Worm (Caenorhabditis elegans) whole organism, L1 larva: ENCODE measurements around the gene C25D7.9.

ENCODE experiments used
- Y116A8C.19 ChIP-seq: sonication (generic microtip); optimal IDR thresholded peaks from 2 replicates; lab custom pipeline; 2016; ENCODE audit warnings: missing compliant biosample characterization, missing genetic modification characterization, borderline replicate concordance
- alr-1 ChIP-seq: fragments of 200-800 bp; sonication (Bioruptor generic); optimal IDR thresholded peaks from 2 replicates; lab custom pipeline; 2018; ENCODE audit warnings: borderline replicate concordance, mild to moderate bottlenecking, missing genetic modification characterization, missing compliant biosample characterization
- aly-2 ChIP-seq: fragments of 150-350 bp; optimal IDR thresholded peaks from 2 replicates; lab custom pipeline; 2014; ENCODE audit warnings: missing biosample characterization, missing genetic modification characterization
- ama-1 ChIP-seq: fragments of 150-350 bp; optimal IDR thresholded peaks from 2 replicates; lab custom pipeline; 2014
- ceh-63 ChIP-seq: fragments of 200-800 bp; sonication (Bioruptor generic); optimal IDR thresholded peaks from 2 replicates; lab custom pipeline; 2018; ENCODE audit warnings: mild to moderate bottlenecking, missing genetic modification characterization, missing compliant biosample characterization
- ceh-88 ChIP-seq: fragments of 200-800 bp; sonication (Bioruptor generic); IDR thresholded peaks from 2 replicates; pipeline ENCODE4 v1.3.6; 2022; ENCODE audit warnings: missing genetic modification characterization, missing compliant biosample characterization
- ceh-90 ChIP-seq: sonication (generic microtip); optimal IDR thresholded peaks from 2 replicates; lab custom pipeline; 2016; ENCODE audit warnings: missing genetic modification characterization, missing compliant biosample characterization
- dsc-1 ChIP-seq: sonication (generic microtip); optimal IDR thresholded peaks from 2 replicates; lab custom pipeline; 2016; ENCODE audit warnings: mild to moderate bottlenecking, missing genetic modification characterization, missing compliant biosample characterization
- efl-1 ChIP-seq, 4 experiments: fragments of 150-350 bp; optimal IDR thresholded peaks in 3 of 4; peaks in 1 of 4; 1 replicate in 1 of 4; 2 replicates in 3 of 4; lab custom pipeline; 2014; ENCODE audit warnings: missing biosample characterization in 2 of 4, missing genetic modification characterization in 2 of 4, missing genetic modification reagents in 2 of 4
- efl-3 ChIP-seq: fragments of 200-800 bp; sonication (Bioruptor generic); optimal IDR thresholded peaks from 2 replicates; lab custom pipeline; 2018; ENCODE audit warnings: mild to moderate bottlenecking, missing genetic modification characterization, missing compliant biosample characterization
- egl-13 ChIP-seq: sonication (generic microtip); optimal IDR thresholded peaks from 2 replicates; lab custom pipeline; 2016; ENCODE audit warnings: missing genotype, missing genetic modification reagents, missing genetic modification characterization, missing compliant biosample characterization
- egl-27 ChIP-seq, 2 experiments: fragments of 150-350 bp in 1 of 2; sonication (generic microtip); optimal IDR thresholded peaks; 3 replicates each; lab custom pipeline; 2017 to 2018; ENCODE audit warnings: missing biosample characterization in 2 of 2, missing genetic modification characterization in 2 of 2, missing genetic modification reagents in 2 of 2
- elt-2 ChIP-seq: sonication (generic microtip); optimal IDR thresholded peaks from 2 replicates; lab custom pipeline; 2016; ENCODE audit warnings: missing genetic modification characterization, mild to moderate bottlenecking, inconsistent platforms, missing compliant biosample characterization, missing genetic modification reagents
- ets-5 ChIP-seq: fragments of 200-800 bp; sonication (Bioruptor generic); IDR thresholded peaks from 2 replicates; pipeline ENCODE4 v1.3.6; 2022; ENCODE audit warnings: missing genetic modification characterization, missing compliant biosample characterization
- fkh-10 ChIP-seq: sonication (generic microtip); optimal IDR thresholded peaks from 2 replicates; lab custom pipeline; 2017; ENCODE audit warnings: missing biosample characterization, missing genetic modification reagents, missing genetic modification characterization
- fkh-4 ChIP-seq: sonication (generic microtip); optimal IDR thresholded peaks from 2 replicates; lab custom pipeline; 2016; ENCODE audit warnings: missing compliant biosample characterization, missing genetic modification characterization, borderline replicate concordance
- fkh-8 ChIP-seq: sonication (generic microtip); optimal IDR thresholded peaks from 2 replicates; lab custom pipeline; 2016; ENCODE audit warnings: mild to moderate bottlenecking, missing genetic modification characterization, missing compliant biosample characterization
- fos-1 ChIP-seq: fragments of 150-350 bp; optimal IDR thresholded peaks from 2 replicates; lab custom pipeline; 2014; ENCODE audit warnings: missing biosample characterization, missing genetic modification characterization
- grh-1 ChIP-seq: fragments of 200-800 bp; sonication (Bioruptor generic); IDR thresholded peaks from 2 replicates; pipeline ENCODE4 v1.3.6; 2022; ENCODE audit warnings: missing genetic modification reagents, missing genetic modification characterization, missing compliant biosample characterization
- hlh-17 ChIP-seq: fragments of 200-800 bp; sonication (Bioruptor generic); optimal IDR thresholded peaks from 2 replicates; lab custom pipeline; 2018; ENCODE audit warnings: missing genetic modification characterization, mild to moderate bottlenecking, missing compliant biosample characterization, moderate library complexity, borderline replicate concordance
- hlh-4 ChIP-seq: sonication (generic microtip); optimal IDR thresholded peaks from 2 replicates; lab custom pipeline; 2016; ENCODE audit warnings: mild to moderate bottlenecking, missing genetic modification characterization, missing compliant biosample characterization
- irx-1 ChIP-seq: sonication (generic microtip); optimal IDR thresholded peaks from 2 replicates; lab custom pipeline; 2016; ENCODE audit warnings: missing genetic modification characterization, missing compliant biosample characterization
- jun-1 ChIP-seq: fragments of 150-350 bp; optimal IDR thresholded peaks from 2 replicates; lab custom pipeline; 2014; ENCODE audit warnings: missing biosample characterization, missing genetic modification reagents, missing genetic modification characterization
- lin-35 ChIP-seq, 2 experiments: fragments of 150-350 bp; optimal IDR thresholded peaks; 2 replicates each; lab custom pipeline; 2014; ENCODE audit warnings: missing biosample characterization in 2 of 2, missing genetic modification characterization in 2 of 2, missing genetic modification reagents in 2 of 2
- mdl-1 ChIP-seq, 2 experiments: fragments of 150-350 bp; optimal IDR thresholded peaks; 2 replicates each; lab custom pipeline; 2014 to 2017; ENCODE audit warnings: missing biosample characterization in 2 of 2, missing genetic modification characterization in 2 of 2, inconsistent platforms in 1 of 2
- mef-2 ChIP-seq: fragments of 150-350 bp; optimal IDR thresholded peaks from 2 replicates; lab custom pipeline; 2014; ENCODE audit warnings: missing biosample characterization, missing genetic modification characterization
- mep-1 ChIP-seq: fragments of 150-350 bp; optimal IDR thresholded peaks from 2 replicates; lab custom pipeline; 2014; ENCODE audit warnings: missing biosample characterization, missing genetic modification characterization
- nhr-12 ChIP-seq: sonication (generic microtip); optimal IDR thresholded peaks from 2 replicates; lab custom pipeline; 2017; ENCODE audit warnings: missing biosample characterization, missing genetic modification characterization
- nhr-19 ChIP-seq: fragments of 200-800 bp; sonication (Bioruptor generic); conservative IDR thresholded peaks from 2 replicates; pipeline ENCODE4 v1.3.6; 2022; ENCODE audit warnings: missing genetic modification characterization, missing compliant biosample characterization
- nhr-20 ChIP-seq: sonication (generic microtip); optimal IDR thresholded peaks from 2 replicates; lab custom pipeline; 2016; ENCODE audit warnings: mild to moderate bottlenecking, missing genetic modification characterization, missing compliant biosample characterization
- nhr-76 ChIP-seq: sonication (generic microtip); optimal IDR thresholded peaks from 2 replicates; lab custom pipeline; 2017; ENCODE audit warnings: missing biosample characterization, missing genetic modification characterization
- nhr-85 ChIP-seq: sonication (generic microtip); peaks from one replicate; lab custom pipeline; 2016; ENCODE audit warnings: missing genetic modification characterization, inconsistent platforms, missing compliant biosample characterization
- nhr-90 ChIP-seq: sonication (generic microtip); optimal IDR thresholded peaks from 2 replicates; lab custom pipeline; 2016; ENCODE audit warnings: mild to moderate bottlenecking, missing genetic modification characterization, missing compliant biosample characterization; ENCODE audit not compliant: poor library complexity
- pag-3 ChIP-seq: sonication (generic microtip); optimal IDR thresholded peaks from 2 replicates; lab custom pipeline; 2017; ENCODE audit warnings: missing genetic modification characterization, mild to moderate bottlenecking, missing compliant biosample characterization, antibody characterized with exemption, borderline replicate concordance; ENCODE audit not compliant: insufficient read depth
- pax-3 ChIP-seq: fragments of 200-800 bp; sonication (Bioruptor generic); optimal IDR thresholded peaks from 2 replicates; lab custom pipeline; 2018; ENCODE audit warnings: mild to moderate bottlenecking, missing genetic modification characterization, moderate library complexity, missing compliant biosample characterization
- rnt-1 ChIP-seq: sonication (generic microtip); optimal IDR thresholded peaks from 2 replicates; lab custom pipeline; 2016; ENCODE audit warnings: mild to moderate bottlenecking, missing genetic modification characterization, moderate library complexity, missing compliant biosample characterization
- skn-1 ChIP-seq: fragments of 150-350 bp; optimal IDR thresholded peaks from 2 replicates; lab custom pipeline; 2014; ENCODE audit warnings: missing biosample characterization, missing genetic modification characterization
- tbx-2 ChIP-seq: sonication (generic microtip); optimal IDR thresholded peaks from 2 replicates; lab custom pipeline; 2016; ENCODE audit warnings: missing genetic modification characterization, missing compliant biosample characterization
- tlp-1 ChIP-seq: fragments of 150-350 bp; optimal IDR thresholded peaks from 2 replicates; lab custom pipeline; 2014; ENCODE audit warnings: missing biosample characterization, missing genetic modification characterization
- unc-130 ChIP-seq: fragments of 150-350 bp; optimal IDR thresholded peaks from 2 replicates; lab custom pipeline; 2017; ENCODE audit warnings: missing biosample characterization, missing genetic modification characterization, inconsistent platforms
- unc-86 ChIP-seq: sonication (generic microtip); optimal IDR thresholded peaks from 2 replicates; lab custom pipeline; 2016; ENCODE audit warnings: missing genetic modification characterization, missing compliant biosample characterization
- vab-15 ChIP-seq: sonication (generic microtip); optimal IDR thresholded peaks from 2 replicates; lab custom pipeline; 2017; ENCODE audit warnings: missing genotype, mild to moderate bottlenecking, missing genetic modification characterization, missing compliant biosample characterization
- xbp-1 ChIP-seq: sonication (generic microtip); optimal IDR thresholded peaks from 2 replicates; lab custom pipeline; 2016; ENCODE audit warnings: missing genetic modification characterization, missing compliant biosample characterization
- zag-1 ChIP-seq: fragments of 150-350 bp; optimal IDR thresholded peaks from 2 replicates; lab custom pipeline; 2014; ENCODE audit warnings: missing biosample characterization, missing genetic modification characterization
- zip-4 ChIP-seq: fragments of 200-800 bp; sonication (Bioruptor generic); optimal IDR thresholded peaks from 2 replicates; lab custom pipeline; 2018; ENCODE audit warnings: mild to moderate bottlenecking, missing genetic modification characterization, moderate library complexity, missing compliant biosample characterization
- ztf-4 ChIP-seq: fragments of 150-350 bp; optimal IDR thresholded peaks from 2 replicates; lab custom pipeline; 2014; ENCODE audit warnings: missing biosample characterization, missing genetic modification characterization

Gene C25D7.9

DNA sequence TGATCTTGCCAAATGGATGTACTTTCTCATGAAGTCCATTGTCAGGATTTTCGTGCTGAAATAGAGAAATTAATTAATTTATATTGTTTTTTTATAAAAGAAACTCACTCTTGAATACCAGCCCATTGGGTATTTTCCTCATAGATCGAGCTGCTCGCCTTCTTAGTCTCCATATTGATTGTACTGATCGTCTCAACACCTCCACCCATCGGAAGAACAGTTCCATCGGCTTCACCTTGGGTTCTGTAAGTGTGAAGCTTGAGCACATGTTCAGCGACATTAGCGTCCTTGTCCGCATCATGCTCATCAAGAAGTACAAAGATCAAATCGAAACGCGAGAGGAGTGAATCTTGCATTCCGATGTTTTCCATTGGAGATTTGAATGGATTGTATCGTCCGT is 7.2 kb upstream of the C25D7.9 start (continued):
- TF ChIP-seq mdl-1 (tag; optimal IDR thresholded peaks at IDR 0.05; lab: Kevin White, UChicago), result no peak

- TF ChIP-seq Y116A8C.19, result no peak
- TF ChIP-seq nhr-85 (tag; lab: Kevin White, UChicago), result peak; percentile 34
- no peak for TF ChIP-seq unc-130 (tag; lab: Kevin White, UChicago)
Measured at ce11 chrV:15058423-15058822, 6.5 kb upstream of the C25D7.9 start.

DNA sequence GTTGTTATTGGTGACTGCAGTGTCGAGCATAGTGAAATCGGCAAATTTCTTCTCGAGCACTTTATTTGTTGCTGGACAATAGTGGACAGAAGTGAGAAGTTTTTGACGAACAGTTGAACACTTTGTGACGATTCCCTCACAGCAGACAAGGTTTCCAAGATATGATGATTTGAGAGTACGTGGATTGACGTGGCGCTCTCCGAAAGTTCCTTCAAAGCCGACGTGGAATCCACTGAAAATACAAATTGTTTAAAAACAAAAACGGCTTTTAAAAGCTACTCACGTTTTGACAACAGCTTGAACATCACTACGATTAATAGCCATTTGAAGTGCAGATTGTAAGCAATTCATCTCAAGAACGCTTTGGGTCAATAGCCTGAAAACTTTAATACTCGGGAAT is 6.0 kb upstream of the C25D7.9 start:
- TF ChIP-seq mep-1 (tag; lab: Kevin White, UChicago) (no peak), irx-1 (tag; lab: Kevin White, UChicago) (no peak), nhr-76 (tag; lab: Kevin White, UChicago) (no peak), grh-1 (GFP tag; lab: Robert Waterston, UW) (0 out of 2 replicates have a peak, but pooled peaks have one; percentile 2), ztf-4 (tag; lab: Kevin White, UChicago) (no peak), dsc-1 (no peak), vab-15 (tag; lab: Kevin White, UChicago) (no peak), ama-1 (lab: Kevin White, UChicago) (no peak), fkh-10 (GFP tag; lab: Kevin White, UChicago) (no peak), zip-4 (GFP tag; lab: Kevin White, UChicago) (no peak), efl-1 (optimal IDR thresholded peaks at IDR 0.05; lab: Kevin White, UChicago) (no peak), efl-1 (GFP tag; optimal IDR thresholded peaks at IDR 0.05 in 1 of 2; lab: Kevin White, UChicago) (peak in 1 of 2 experiments; percentile 87)
- TF ChIP-seq, all 84 proteins: peak for 2

DNA sequence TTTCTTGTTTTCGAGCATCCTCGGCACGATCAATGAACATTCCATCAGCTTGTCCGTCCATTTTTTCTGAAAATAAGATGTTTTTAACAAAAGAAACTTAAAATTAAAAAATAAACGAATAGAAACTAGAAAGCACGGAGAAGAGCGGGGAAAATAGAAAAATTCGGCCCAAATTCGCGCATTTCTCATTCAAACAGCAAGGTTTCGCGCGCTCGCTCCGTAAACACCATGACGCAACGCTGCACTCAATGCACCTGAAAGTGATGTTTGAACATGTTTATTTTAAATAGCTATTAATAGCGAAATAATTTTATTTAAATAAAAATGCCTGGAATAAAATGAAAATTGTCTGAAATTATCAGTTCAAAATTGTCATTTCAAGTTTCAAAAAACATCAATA is 5.4 kb upstream of the C25D7.9 start, which contains the start of the genes mcm-3 and C25D7.15:
TSS of gene mcm-3 (minus strand) at position 66 of the 400 bp plus-strand sequence.
TSS of gene C25D7.15 (plus strand) at position 275 of the 400 bp plus-strand sequence.
- no peak for TF ChIP-seq mef-2 (tag; lab: Kevin White, UChicago)
- TF ChIP-seq ceh-88, result no peak
- TF ChIP-seq hlh-17, result no peak
- TF ChIP-seq efl-3 (GFP tag; lab: Kevin White, UChicago), result no peak
- no peak for TF ChIP-seq xbp-1 (tag; lab: Kevin White, UChicago)
- no peak for TF ChIP-seq zip-4 (GFP tag; lab: Kevin White, UChicago)
- TF ChIP-seq fos-1 (tag; lab: Kevin White, UChicago), result no peak
- TF ChIP-seq egl-27 (tag; optimal IDR thresholded peaks at IDR 0.05; lab: Kevin White, UChicago), result no peak
- TF ChIP-seq egl-13 (tag; lab: Kevin White, UChicago), result no peak
- no peak for TF ChIP-seq hlh-4 (tag; lab: Kevin White, UChicago)
- no peak for TF ChIP-seq tlp-1 (tag; lab: Kevin White, UChicago)
- TF ChIP-seq unc-86 (tag; lab: Kevin White, UChicago), result no peak
- TF ChIP-seq mdl-1 (tag; optimal IDR thresholded peaks at IDR 0.05; lab: Kevin White, UChicago), result no peak
- no peak for TF ChIP-seq elt-2 (tag; lab: Kevin White, UChicago)
- no peak for TF ChIP-seq pax-3 (tag; lab: Kevin White, UChicago)
- TF ChIP-seq fkh-8 (tag; lab: Kevin White, UChicago), result no peak
- TF ChIP-seq nhr-19 (GFP tag; lab: Robert Waterston, UW), result no peak
- peak; percentile 38 for TF ChIP-seq nhr-85 (tag; lab: Kevin White, UChicago)
- no peak for TF ChIP-seq fkh-4 (tag; lab: Kevin White, UChicago)
- TF ChIP-seq rnt-1, result peak; percentile 31
- no peak for TF ChIP-seq jun-1 (tag; lab: Kevin White, UChicago)
- TF ChIP-seq nhr-12, result no peak
- TF ChIP-seq skn-1, result peak; percentile 37
- no peak for TF ChIP-seq irx-1 (tag; lab: Kevin White, UChicago)
- no peak for TF ChIP-seq alr-1 (tag; lab: Kevin White, UChicago)
- no peak for TF ChIP-seq ceh-90 (tag; lab: Kevin White, UChicago)
- no peak for TF ChIP-seq ets-5
- TF ChIP-seq nhr-90 (tag; lab: Kevin White, UChicago), result peak; percentile 41
- TF ChIP-seq zag-1, result no peak
- peak; percentile 6 for TF ChIP-seq tbx-2 (tag; lab: Kevin White, UChicago)
- no peak for TF ChIP-seq pag-3 (tag; lab: Kevin White, UChicago)
- TF ChIP-seq aly-2, result no peak
- peak; percentile 13 for TF ChIP-seq nhr-20 (tag; lab: Kevin White, UChicago)
- TF ChIP-seq ceh-63, result no peak
- TF ChIP-seq Y116A8C.19, result no peak
- no peak for TF ChIP-seq vab-15 (tag; lab: Kevin White, UChicago)
- TF ChIP-seq lin-35 (GFP tag; optimal IDR thresholded peaks at IDR 0.05; lab: Kevin White, UChicago), result peak; percentile 71 to 90
